Worm (Caenorhabditis elegans): ENCODE measurements around the gene unc-4.
A peak's percentile ranks its signal among the peaks of the same experiment; 100 is the strongest.

Gene unc-4

ce11 chrII:9888549-9888948 is 11.6 kb downstream of the unc-4 start:
- TF ChIP-seq nhr-2 (tag; optimal IDR thresholded peaks at IDR 0.05), result no peak
- TF ChIP-seq sptf-1 (tag; optimal IDR thresholded peaks at IDR 0.05), result no peak
- TF ChIP-seq sem-2 (GFP tag; optimal IDR thresholded peaks at IDR 0.05), result no peak
- no peak for TF ChIP-seq blmp-1 (tag; optimal IDR thresholded peaks at IDR 0.05)
- TF ChIP-seq drap-1 (GFP tag; optimal IDR thresholded peaks at IDR 0.05), result no peak
- no peak for TF ChIP-seq flh-1 (GFP tag; optimal IDR thresholded peaks at IDR 0.05)
- no peak for TF ChIP-seq ceh-43 (GFP tag; optimal IDR thresholded peaks at IDR 0.05)
- TF ChIP-seq cnd-1 (tag; optimal IDR thresholded peaks at IDR 0.05), result no peak
- no peak for TF ChIP-seq elt-1 (tag; optimal IDR thresholded peaks at IDR 0.05; ENCODE audit: borderline replicate concordance, insufficient read depth)
- TF ChIP-seq unc-39 (tag; optimal IDR thresholded peaks at IDR 0.05), result no peak
- TF ChIP-seq lsy-2 (tag; optimal IDR thresholded peaks at IDR 0.05), result no peak
- no peak for TF ChIP-seq M03D4.4 (tag; optimal IDR thresholded peaks at IDR 0.05)
- no peak for TF ChIP-seq zip-8 (tag; optimal IDR thresholded peaks at IDR 0.05)
- TF ChIP-seq mep-1 (tag; optimal IDR thresholded peaks at IDR 0.05), result no peak
- no peak for TF ChIP-seq unc-62 (GFP tag; optimal IDR thresholded peaks at IDR 0.05)
- TF ChIP-seq mls-2 (tag; optimal IDR thresholded peaks at IDR 0.05), result no peak

ce11 chrII:9886216-9886615 is 14.0 kb downstream of the unc-4 start, which contains the start of gene algn-8:
TSS of gene algn-8 (minus strand) at chrII:9886442.
- TF ChIP-seq lsy-2 (tag; optimal IDR thresholded peaks at IDR 0.05) (no peak), drap-1 (GFP tag; optimal IDR thresholded peaks at IDR 0.05) (no peak), hlh-1 (tag; optimal IDR thresholded peaks at IDR 0.05) (no peak), blmp-1 (tag; optimal IDR thresholded peaks at IDR 0.05) (no peak), nhr-28 (tag; optimal IDR thresholded peaks at IDR 0.05) (no peak), unc-120 (tag; optimal IDR thresholded peaks at IDR 0.05; ENCODE audit: poor library complexity, severe bottlenecking) (no peak), ceh-43 (GFP tag; optimal IDR thresholded peaks at IDR 0.05) (no peak), cnd-1 (tag; optimal IDR thresholded peaks at IDR 0.05) (no peak)

ce11 chrII:9880826-9881225 is 19.4 kb downstream of the unc-4 start, which contains the start of gene C08H9.15:
TSS of gene C08H9.15 (plus strand) at chrII:9881193.
- TF ChIP-seq blmp-1 (tag; optimal IDR thresholded peaks at IDR 0.05), result no peak
- TF ChIP-seq ceh-83 (GFP tag; optimal IDR thresholded peaks at IDR 0.05), result no peak
- no peak for TF ChIP-seq nhr-76 (tag; optimal IDR thresholded peaks at IDR 0.05)
- no peak for TF ChIP-seq M03D4.4 (tag; optimal IDR thresholded peaks at IDR 0.05)
- peak; percentile 16 for TF ChIP-seq zip-8 (tag; optimal IDR thresholded peaks at IDR 0.05)
- TF ChIP-seq nhr-28 (tag; optimal IDR thresholded peaks at IDR 0.05), result no peak
- no peak for TF ChIP-seq pha-4 (tag; optimal IDR thresholded peaks at IDR 0.05)
- no peak for TF ChIP-seq snpc-4 (tag; optimal IDR thresholded peaks at IDR 0.05)

- TF ChIP-seq cnd-1 (tag; optimal IDR thresholded peaks at IDR 0.05) (no peak), blmp-1 (tag; optimal IDR thresholded peaks at IDR 0.05) (peak; percentile 35)
Measured at ce11 chrII:9879815-9880214, 20.4 kb downstream of the unc-4 start.

- no peak for TF ChIP-seq lin-13 (tag; optimal IDR thresholded peaks at IDR 0.05)
- TF ChIP-seq ceh-39 (tag; optimal IDR thresholded peaks at IDR 0.05), result no peak
- no peak for TF ChIP-seq mab-5 (tag; optimal IDR thresholded peaks at IDR 0.05)
- no peak for TF ChIP-seq M03D4.4 (tag; optimal IDR thresholded peaks at IDR 0.05)
- TF ChIP-seq lsy-2 (tag; optimal IDR thresholded peaks at IDR 0.05), result no peak
- TF ChIP-seq mep-1 (tag; optimal IDR thresholded peaks at IDR 0.05), result no peak
- no peak for TF ChIP-seq nhr-237 (tag; optimal IDR thresholded peaks at IDR 0.05)
- TF ChIP-seq unc-120 (tag; optimal IDR thresholded peaks at IDR 0.05; ENCODE audit: poor library complexity, severe bottlenecking), result no peak
- no peak for TF ChIP-seq nhr-28 (tag; optimal IDR thresholded peaks at IDR 0.05)
- TF ChIP-seq ceh-83 (GFP tag; optimal IDR thresholded peaks at IDR 0.05), result no peak
- no peak for TF ChIP-seq bed-3 (GFP tag; optimal IDR thresholded peaks at IDR 0.05)
- TF ChIP-seq ceh-43 (GFP tag; optimal IDR thresholded peaks at IDR 0.05), result no peak
- no peak for TF ChIP-seq nhr-12 (tag; optimal IDR thresholded peaks at IDR 0.05)
- TF ChIP-seq mls-2 (tag; optimal IDR thresholded peaks at IDR 0.05), result no peak
- TF ChIP-seq nhr-76 (tag; optimal IDR thresholded peaks at IDR 0.05), result no peak
- no peak for TF ChIP-seq snpc-4 (tag; optimal IDR thresholded peaks at IDR 0.05)
- TF ChIP-seq ham-2 (GFP tag; optimal IDR thresholded peaks at IDR 0.05), result no peak
- TF ChIP-seq unc-39 (tag; optimal IDR thresholded peaks at IDR 0.05), result no peak
- no peak for TF ChIP-seq ces-1 (GFP tag; optimal IDR thresholded peaks at IDR 0.05)
- TF ChIP-seq lin-32 (GFP tag; optimal IDR thresholded peaks at IDR 0.05), result no peak
Measured at ce11 chrII:9874508-9875229, 25.5 kb downstream of the unc-4 start, which contains the start of the genes chil-2 and ctsa-3.2. TSS of gene chil-2 (minus strand) at chrII:9874608. TSS of gene ctsa-3.2 (plus strand) at chrII:9875179.

All from whole organism, mixed stage, embryonic.